Fruit fly (Drosophila melanogaster) S2 (cell line): ENCODE measurements around the gene Trx2.

Experiments
- CG8478 ChIP-seq: fragments of >200 bp; optimal IDR thresholded peaks from 2 replicates; lab custom pipeline; 2018
- CTCF ChIP-seq, 2 experiments: fragments of >200 bp; optimal IDR thresholded peaks; 2 replicates each; lab custom pipeline; 2018

DNA sequence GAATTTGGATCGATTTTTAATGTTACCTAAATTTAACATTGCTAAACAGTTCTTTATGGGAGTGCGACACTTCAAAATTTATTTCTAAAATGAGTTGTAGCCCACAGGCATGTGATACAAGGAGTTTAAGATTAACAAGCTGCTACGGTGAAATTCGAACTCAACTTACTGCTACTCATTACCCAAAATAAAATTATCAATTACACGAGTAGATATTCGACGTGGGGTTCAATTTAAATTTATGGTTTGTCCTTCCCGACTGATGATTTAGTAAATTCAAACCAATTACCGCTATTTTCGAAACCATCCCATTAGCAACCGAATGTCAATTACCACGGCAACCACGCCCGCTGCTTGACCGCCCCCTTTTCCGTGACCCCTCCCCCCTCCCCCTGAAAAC, 12.2 kb downstream of the Trx2 start, which contains the start of gene CG31882:
- no peak for TF ChIP-seq CTCF (optimal IDR thresholded peaks at IDR 0.05; lab: Kevin White, UChicago)
- TF ChIP-seq CG8478 (lab: Kevin White, UChicago) = no peak
